Fruit fly (Drosophila melanogaster): Measurements from ENCODE around the gene CG15546.

The CG15546 gene

dm6 chr3R:30888550-30889259 lies 12.7 kb upstream of the CG15546 start, which contains the start of gene Sap-r (continued):
- TF ChIP-seq tna (GFP tag; IDR thresholded peaks at IDR 0.05; ENCODE audit: partially characterized antibody) = peak; percentile 41
- TF ChIP-seq Meics (GFP tag; optimal IDR thresholded peaks at IDR 0.05) = no peak
- no peak for TF ChIP-seq Vsx1 (GFP tag; optimal IDR thresholded peaks at IDR 0.05)
- no peak for TF ChIP-seq rib (GFP tag; IDR thresholded peaks at IDR 0.05)
- TF ChIP-seq CG11456 (GFP tag; IDR thresholded peaks at IDR 0.05) = no peak
- TF ChIP-seq Hr3 (GFP tag; optimal IDR thresholded peaks at IDR 0.05) = no peak
- no peak for TF ChIP-seq CG12104 (GFP tag; optimal IDR thresholded peaks at IDR 0.05)
- TF ChIP-seq CG11504 (tag; optimal IDR thresholded peaks at IDR 0.05) = peak; percentile 57
- TF ChIP-seq run (tag; optimal IDR thresholded peaks at IDR 0.05) = peak; percentile 55
- TF ChIP-seq usp (GFP tag; optimal IDR thresholded peaks at IDR 0.05) = no peak
- TF ChIP-seq BtbVII (GFP tag; optimal IDR thresholded peaks at IDR 0.05) = no peak
- TF ChIP-seq dmrt99B (tag; optimal IDR thresholded peaks at IDR 0.05) = no peak
- TF ChIP-seq Stat92E (GFP tag; optimal IDR thresholded peaks at IDR 0.05) = no peak
- TF ChIP-seq Camta (GFP tag; optimal IDR thresholded peaks at IDR 0.05) = no peak
- no peak for TF ChIP-seq jigr1 (GFP tag; IDR thresholded peaks at IDR 0.05)
- no peak for TF ChIP-seq CG10543 (GFP tag; optimal IDR thresholded peaks at IDR 0.05)
- TF ChIP-seq pnt (GFP tag; optimal IDR thresholded peaks at IDR 0.05) = no peak
- no peak for TF ChIP-seq CG15479 (GFP tag; optimal IDR thresholded peaks at IDR 0.05)
- TF ChIP-seq Poxn (GFP tag; IDR thresholded peaks at IDR 0.05) = no peak
- peak; percentile 19 for TF ChIP-seq CG33557 (GFP tag; optimal IDR thresholded peaks at IDR 0.05)
- no peak for TF ChIP-seq Asciz (GFP tag; optimal IDR thresholded peaks at IDR 0.05)
- TF ChIP-seq knrl (GFP tag; IDR thresholded peaks at IDR 0.05; ENCODE audit: partially characterized antibody) = peak; percentile 89
- no peak for TF ChIP-seq eyg (GFP tag; optimal IDR thresholded peaks at IDR 0.05)
- TF ChIP-seq yki (optimal IDR thresholded peaks at IDR 0.05) = no peak
- no peak for TF ChIP-seq CG17328 (GFP tag; IDR thresholded peaks at IDR 0.05)
- no peak for TF ChIP-seq CG6813 (GFP tag; optimal IDR thresholded peaks at IDR 0.05)
- TF ChIP-seq hb (GFP tag; IDR thresholded peaks at IDR 0.05; ENCODE audit: partially characterized antibody) = peak; percentile 68; the same call in 2 of the 3 replicates
- TF ChIP-seq CG16863 (GFP tag; optimal IDR thresholded peaks at IDR 0.05) = no peak
- TF ChIP-seq Jarid2 (GFP tag; optimal IDR thresholded peaks at IDR 0.05) = peak; percentile 24
- peak; percentile 72 for TF ChIP-seq Scr (GFP tag; IDR thresholded peaks at IDR 0.05; ENCODE audit: partially characterized antibody)
- TF ChIP-seq CG8359 (GFP tag; optimal IDR thresholded peaks at IDR 0.05; ENCODE audit: borderline replicate concordance) = no peak
- TF ChIP-seq CG32532 (GFP tag; IDR thresholded peaks at IDR 0.05) = no peak
- no peak for TF ChIP-seq CG17186 (GFP tag; optimal IDR thresholded peaks at IDR 0.05)
- no peak for TF ChIP-seq Bdp1 (GFP tag; optimal IDR thresholded peaks at IDR 0.05)
- peak; percentile 60 for TF ChIP-seq nerfin-2 (GFP tag; IDR thresholded peaks at IDR 0.05; ENCODE audit: partially characterized antibody)
- TF ChIP-seq CG10147 (GFP tag; optimal IDR thresholded peaks at IDR 0.05) = peak; percentile 23
- TF ChIP-seq ken (GFP tag; IDR thresholded peaks at IDR 0.05) = no peak
- peak; percentile 49 for TF ChIP-seq vvl (GFP tag; IDR thresholded peaks at IDR 0.05)
- TF ChIP-seq caup (GFP tag; optimal IDR thresholded peaks at IDR 0.05; ENCODE audit: severe bottlenecking) = no peak
- no peak for TF ChIP-seq CG9437 (GFP tag; optimal IDR thresholded peaks at IDR 0.05)
- TF ChIP-seq wek (GFP tag; optimal IDR thresholded peaks at IDR 0.05) = no peak
- TF ChIP-seq CG7745 (tag; optimal IDR thresholded peaks at IDR 0.05) = no peak
- TF ChIP-seq Fer2 (tag; optimal IDR thresholded peaks at IDR 0.05) = no peak
- TF ChIP-seq HLH4C (GFP tag; IDR thresholded peaks at IDR 0.05; ENCODE audit: partially characterized antibody) = peak; percentile 58
- TF ChIP-seq CG17568 (GFP tag; optimal IDR thresholded peaks at IDR 0.05) = no peak
- no peak for TF ChIP-seq Mrtf (GFP tag; IDR thresholded peaks at IDR 0.05)
- TF ChIP-seq tio (GFP tag; optimal IDR thresholded peaks at IDR 0.05) = no peak
- no peak for TF ChIP-seq disco-r (GFP tag; optimal IDR thresholded peaks at IDR 0.05)
- TF ChIP-seq wor (GFP tag; IDR thresholded peaks at IDR 0.05) = no peak
